Worm (Caenorhabditis elegans): ENCODE results near the gene B0218.7.

B0218.7 gene

ce11 chrIV:8165950-8166349 is at the start of gene B0218.7:
Gene B0218.7, minus strand, starts transcription at chrIV:8166050.
- no peak for TF ChIP-seq madf-3 (GFP tag; IDR thresholded peaks at IDR 0.05)
- no peak for TF ChIP-seq lag-1 (GFP tag; IDR thresholded peaks at IDR 0.05)
- no peak for TF ChIP-seq lin-54 (GFP tag; optimal IDR thresholded peaks at IDR 0.05)
- no peak for TF ChIP-seq akir-1 (GFP tag; optimal IDR thresholded peaks at IDR 0.05)
- no peak for TF ChIP-seq unc-130 (GFP tag; optimal IDR thresholded peaks at IDR 0.05)
- no peak for TF ChIP-seq T26A5.8 (tag; optimal IDR thresholded peaks at IDR 0.05)
- no peak for TF ChIP-seq B0261.1 (tag; optimal IDR thresholded peaks at IDR 0.05)
- TF ChIP-seq F57A8.1 (GFP tag; optimal IDR thresholded peaks at IDR 0.05), result no peak
- TF ChIP-seq attf-5 (GFP tag; optimal IDR thresholded peaks at IDR 0.05), result no peak
- TF ChIP-seq let-526 (GFP tag; IDR thresholded peaks at IDR 0.05), result no peak
- TF ChIP-seq Y79H2A.3 (GFP tag; conservative IDR thresholded peaks at IDR 0.05), result no peak
- no peak for TF ChIP-seq hmg-20 (GFP tag; IDR thresholded peaks at IDR 0.05)
- no peak for TF ChIP-seq tlf-1 (GFP tag; optimal IDR thresholded peaks at IDR 0.05)
- TF ChIP-seq F23B12.7 (tag; optimal IDR thresholded peaks at IDR 0.05; ENCODE audit: insufficient read depth), result no peak

- TF ChIP-seq C17E4.6 (GFP tag; IDR thresholded peaks at IDR 0.05), result no peak
- TF ChIP-seq F33H1.4 (GFP tag; IDR thresholded peaks at IDR 0.05), result no peak
- no peak for TF ChIP-seq K11D2.4 (GFP tag; IDR thresholded peaks at IDR 0.05)
- no peak for TF ChIP-seq unc-130 (GFP tag; optimal IDR thresholded peaks at IDR 0.05)
- TF ChIP-seq egrh-3 (GFP tag; IDR thresholded peaks at IDR 0.05), result no peak
- TF ChIP-seq zfh-2 (GFP tag; conservative IDR thresholded peaks at IDR 0.05), result no peak
- no peak for TF ChIP-seq ztf-18 (tag; optimal IDR thresholded peaks at IDR 0.05)
- no peak for TF ChIP-seq B0019.2 (GFP tag; conservative IDR thresholded peaks at IDR 0.05)
- no peak for TF ChIP-seq tbp1 (GFP tag; optimal IDR thresholded peaks at IDR 0.05)
- no peak for TF ChIP-seq lin-35 (GFP tag; optimal IDR thresholded peaks at IDR 0.05)
- no peak for TF ChIP-seq dpff-1 (tag; optimal IDR thresholded peaks at IDR 0.05)
- TF ChIP-seq athp-1 (tag; optimal IDR thresholded peaks at IDR 0.05), result no peak
- TF ChIP-seq mel-28 (tag; optimal IDR thresholded peaks at IDR 0.05; ENCODE audit: borderline replicate concordance), result no peak
- no peak for TF ChIP-seq F57A8.1 (GFP tag; optimal IDR thresholded peaks at IDR 0.05)
- TF ChIP-seq dpl-1 (GFP tag; optimal IDR thresholded peaks at IDR 0.05), result no peak
- TF ChIP-seq pbrm-1 (GFP tag; IDR thresholded peaks at IDR 0.05), result no peak
- TF ChIP-seq Y67H2A.10 (GFP tag; conservative IDR thresholded peaks at IDR 0.05), result no peak
These were observed 45.9 kb upstream of the B0218.7 start, which contains the start of gene C07G1.7 for ce11 chrIV:8211747-8212146. Gene C07G1.7, minus strand, starts transcription at chrIV:8211847.

- TF ChIP-seq zfh-2 (GFP tag; conservative IDR thresholded peaks at IDR 0.05) (no peak), him-1 (tag; optimal IDR thresholded peaks at IDR 0.05) (no peak), F23B12.7 (tag; optimal IDR thresholded peaks at IDR 0.05; ENCODE audit: insufficient read depth) (no peak), B0035.1 (tag; optimal IDR thresholded peaks at IDR 0.05) (no peak), repo-1 (tag; optimal IDR thresholded peaks at IDR 0.05) (no peak), Y95B8A.8 (GFP tag; IDR thresholded peaks at IDR 0.05) (no peak), B0336.3 (GFP tag; IDR thresholded peaks at IDR 0.05) (no peak), nfya-1 (tag; optimal IDR thresholded peaks at IDR 0.05; ENCODE audit: borderline replicate concordance, insufficient read depth) (no peak), F52B5.7 (tag; optimal IDR thresholded peaks at IDR 0.05) (no peak), nfyb-1 (GFP tag; IDR thresholded peaks at IDR 0.05) (no peak), atf-7 (tag; optimal IDR thresholded peaks at IDR 0.05) (no peak), akir-1 (GFP tag; optimal IDR thresholded peaks at IDR 0.05) (no peak), tlf-1 (GFP tag; optimal IDR thresholded peaks at IDR 0.05) (no peak), F10E7.11 (tag; optimal IDR thresholded peaks at IDR 0.05) (no peak)
These were observed 44.5 kb upstream of the B0218.7 start, which contains the start of gene C07G1.6 for ce11 chrIV:8210300-8210699. Gene C07G1.6, minus strand, starts transcription at chrIV:8210400.

All from whole organism, young adult.